Fruit fly (Drosophila melanogaster): ENCODE measurements around the gene Or33a.

Gene Or33a

DNA sequence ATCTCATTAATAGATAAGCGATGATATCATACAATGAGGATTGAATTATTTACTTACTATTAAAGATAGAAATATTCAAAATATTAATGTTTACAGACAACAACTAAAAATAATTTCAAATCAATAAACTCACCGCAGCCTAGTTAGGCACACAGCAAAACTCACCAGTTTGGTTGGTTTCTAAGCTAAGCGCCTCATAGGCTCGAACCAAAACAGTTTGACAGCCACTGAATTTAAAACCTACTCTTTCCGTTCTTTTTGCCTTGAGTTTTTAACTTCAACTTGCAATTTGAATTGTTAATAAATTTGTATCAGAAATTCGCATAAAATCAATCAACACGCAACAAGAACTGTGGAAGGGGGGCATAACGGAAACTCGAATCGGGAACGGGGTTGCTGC is 14.2 kb downstream of the Or33a start:
- no peak for TF ChIP-seq insv (optimal IDR thresholded peaks at IDR 0.05)
- TF ChIP-seq Sin3A (optimal IDR thresholded peaks at IDR 0.05), result no peak
- TF ChIP-seq Myc (optimal IDR thresholded peaks at IDR 0.05), result no peak
- no peak for TF ChIP-seq psq (optimal IDR thresholded peaks at IDR 0.05)
- TF ChIP-seq h (optimal IDR thresholded peaks at IDR 0.05), result no peak
- TF ChIP-seq ttk (optimal IDR thresholded peaks at IDR 0.05), result no peak

DNA sequence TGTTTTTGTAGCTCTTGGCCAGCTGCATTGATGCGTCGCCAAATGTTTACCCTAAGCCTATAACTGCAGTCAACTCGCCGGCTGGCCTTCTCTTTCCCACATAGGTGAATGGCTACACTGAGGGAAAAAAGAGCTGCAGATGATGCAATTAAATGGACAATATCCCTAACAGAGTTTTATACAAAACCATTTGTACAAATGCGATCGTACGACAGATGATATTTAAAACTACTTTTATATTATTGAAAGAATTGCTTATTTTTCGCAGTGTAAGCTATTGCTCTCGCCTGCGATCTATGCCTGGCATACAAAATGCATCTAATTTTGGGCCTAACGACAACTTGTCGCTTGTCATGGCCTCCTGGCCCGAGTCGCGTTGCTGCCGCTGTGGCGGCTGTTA is 15.6 kb downstream of the Or33a start:
- TF ChIP-seq h (optimal IDR thresholded peaks at IDR 0.05), result no peak
- no peak for TF ChIP-seq Myc (optimal IDR thresholded peaks at IDR 0.05)
- no peak for TF ChIP-seq insv (optimal IDR thresholded peaks at IDR 0.05)
- TF ChIP-seq psq (optimal IDR thresholded peaks at IDR 0.05), result no peak
- no peak for TF ChIP-seq ttk (optimal IDR thresholded peaks at IDR 0.05)
- TF ChIP-seq Sin3A (optimal IDR thresholded peaks at IDR 0.05), result no peak

DNA sequence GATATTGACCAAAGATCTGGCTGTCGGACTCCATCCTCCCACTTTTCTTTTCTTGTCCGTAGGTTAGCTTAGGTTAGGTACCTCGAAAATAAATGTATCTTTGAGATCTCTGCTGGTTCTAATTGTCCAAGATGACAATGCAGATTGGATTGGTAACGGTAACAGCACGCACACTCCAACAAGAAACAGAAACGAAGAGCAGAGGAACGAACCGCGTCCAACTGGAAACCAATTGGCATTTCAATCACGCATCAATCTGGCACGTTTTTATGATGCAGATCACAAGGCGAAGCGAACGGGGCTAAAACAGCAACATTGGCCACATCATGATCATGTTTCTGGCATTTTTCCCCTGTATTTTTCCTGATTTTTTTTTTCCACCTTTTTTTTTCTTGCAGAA is 21.5 kb downstream of the Or33a start:
- no peak for TF ChIP-seq Sin3A (optimal IDR thresholded peaks at IDR 0.05)
- TF ChIP-seq psq (optimal IDR thresholded peaks at IDR 0.05), result no peak
- no peak for TF ChIP-seq h (optimal IDR thresholded peaks at IDR 0.05)
- TF ChIP-seq ttk (optimal IDR thresholded peaks at IDR 0.05), result no peak
- TF ChIP-seq insv (optimal IDR thresholded peaks at IDR 0.05), result no peak
- TF ChIP-seq Myc (optimal IDR thresholded peaks at IDR 0.05), result no peak

DNA sequence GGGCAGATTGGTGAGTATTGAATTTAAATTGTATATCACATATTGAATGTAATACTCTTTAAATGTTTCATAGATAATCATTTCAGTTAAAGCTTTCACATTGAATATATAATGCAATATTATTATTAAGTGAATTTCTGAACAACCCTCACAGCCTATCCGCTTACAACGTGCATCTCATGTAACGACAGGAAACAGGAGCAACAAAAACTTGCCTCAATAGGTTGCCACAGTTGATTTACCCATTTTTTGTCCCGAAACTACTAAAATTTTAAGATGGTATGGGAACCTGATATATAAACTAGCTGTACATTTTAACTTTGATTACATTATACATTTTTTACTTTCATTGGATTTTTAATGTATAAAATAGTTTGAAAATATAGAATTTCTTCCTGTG is 24.4 kb downstream of the Or33a start:
- no peak for TF ChIP-seq psq (optimal IDR thresholded peaks at IDR 0.05)
- no peak for TF ChIP-seq Myc (optimal IDR thresholded peaks at IDR 0.05)
- no peak for TF ChIP-seq ttk (optimal IDR thresholded peaks at IDR 0.05)
- TF ChIP-seq h (optimal IDR thresholded peaks at IDR 0.05), result no peak
- no peak for TF ChIP-seq insv (optimal IDR thresholded peaks at IDR 0.05)
- TF ChIP-seq Sin3A (optimal IDR thresholded peaks at IDR 0.05), result no peak

DNA sequence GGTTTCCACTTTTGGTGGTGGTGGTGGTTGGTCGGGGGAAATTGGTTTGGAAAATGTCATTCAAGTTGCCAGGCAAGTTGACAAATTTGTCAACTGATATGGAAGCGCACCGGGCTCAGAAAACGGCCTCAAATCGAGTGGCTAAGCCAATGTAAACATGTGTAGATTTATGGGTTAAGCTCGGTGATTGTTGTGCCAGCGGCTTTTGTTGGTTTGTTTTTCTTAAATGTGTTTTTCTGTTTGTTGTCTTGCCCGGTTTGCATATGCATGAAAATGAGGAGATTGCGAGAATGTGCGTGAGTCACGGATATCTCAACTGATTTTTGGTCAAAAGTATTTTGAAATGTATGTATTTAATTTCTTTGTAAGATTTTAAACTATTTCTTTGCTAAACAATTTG is 26.6 kb downstream of the Or33a start:
- no peak for TF ChIP-seq psq (optimal IDR thresholded peaks at IDR 0.05)

DNA sequence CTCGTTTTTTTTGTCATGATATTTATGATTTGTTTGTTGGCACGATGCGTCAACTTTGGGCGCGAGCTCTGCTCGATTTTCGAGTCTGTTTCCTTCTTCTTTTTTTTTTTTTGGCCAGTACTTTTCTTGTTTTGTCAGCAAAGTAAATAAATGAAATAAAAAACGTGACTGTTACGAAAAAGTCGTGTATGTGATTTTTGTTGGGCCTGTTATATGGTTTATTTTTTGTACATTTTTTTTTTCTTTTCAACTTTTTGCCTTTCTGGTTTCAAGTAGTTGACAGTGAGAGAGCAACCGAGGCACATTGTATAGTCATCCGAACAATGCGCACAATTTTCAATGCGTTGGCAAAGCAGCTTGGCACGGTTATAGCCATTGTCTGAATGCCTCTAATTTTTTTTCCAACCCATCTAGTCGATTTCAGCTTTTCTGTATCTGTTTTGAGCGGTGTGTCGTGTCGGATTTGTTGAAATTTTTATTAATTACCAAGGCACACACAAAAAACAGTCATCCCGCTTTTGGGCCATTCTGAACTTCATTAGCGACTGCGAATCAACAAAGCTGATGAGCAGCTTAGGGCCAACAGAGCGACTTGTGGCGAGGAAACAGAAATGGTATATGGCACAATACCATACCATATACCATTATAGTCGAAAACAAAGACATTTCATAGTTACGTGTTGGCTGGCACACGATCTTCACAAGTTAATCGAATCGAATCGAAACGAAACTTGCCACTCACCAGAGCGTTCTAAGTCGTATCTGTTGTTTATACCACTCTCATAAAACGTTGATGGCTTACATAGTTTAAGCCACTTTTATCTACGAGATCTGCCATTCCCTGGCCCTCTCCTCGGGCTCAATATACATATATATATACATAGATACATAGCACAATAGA is 29.4 kb downstream of the Or33a start:
- no peak for TF ChIP-seq psq (optimal IDR thresholded peaks at IDR 0.05)
- TF ChIP-seq ttk (optimal IDR thresholded peaks at IDR 0.05), result no peak
- no peak for TF ChIP-seq Myc (optimal IDR thresholded peaks at IDR 0.05)
- no peak for TF ChIP-seq Sin3A (optimal IDR thresholded peaks at IDR 0.05)
- TF ChIP-seq h (optimal IDR thresholded peaks at IDR 0.05), result no peak
- no peak for TF ChIP-seq insv (optimal IDR thresholded peaks at IDR 0.05)

DNA sequence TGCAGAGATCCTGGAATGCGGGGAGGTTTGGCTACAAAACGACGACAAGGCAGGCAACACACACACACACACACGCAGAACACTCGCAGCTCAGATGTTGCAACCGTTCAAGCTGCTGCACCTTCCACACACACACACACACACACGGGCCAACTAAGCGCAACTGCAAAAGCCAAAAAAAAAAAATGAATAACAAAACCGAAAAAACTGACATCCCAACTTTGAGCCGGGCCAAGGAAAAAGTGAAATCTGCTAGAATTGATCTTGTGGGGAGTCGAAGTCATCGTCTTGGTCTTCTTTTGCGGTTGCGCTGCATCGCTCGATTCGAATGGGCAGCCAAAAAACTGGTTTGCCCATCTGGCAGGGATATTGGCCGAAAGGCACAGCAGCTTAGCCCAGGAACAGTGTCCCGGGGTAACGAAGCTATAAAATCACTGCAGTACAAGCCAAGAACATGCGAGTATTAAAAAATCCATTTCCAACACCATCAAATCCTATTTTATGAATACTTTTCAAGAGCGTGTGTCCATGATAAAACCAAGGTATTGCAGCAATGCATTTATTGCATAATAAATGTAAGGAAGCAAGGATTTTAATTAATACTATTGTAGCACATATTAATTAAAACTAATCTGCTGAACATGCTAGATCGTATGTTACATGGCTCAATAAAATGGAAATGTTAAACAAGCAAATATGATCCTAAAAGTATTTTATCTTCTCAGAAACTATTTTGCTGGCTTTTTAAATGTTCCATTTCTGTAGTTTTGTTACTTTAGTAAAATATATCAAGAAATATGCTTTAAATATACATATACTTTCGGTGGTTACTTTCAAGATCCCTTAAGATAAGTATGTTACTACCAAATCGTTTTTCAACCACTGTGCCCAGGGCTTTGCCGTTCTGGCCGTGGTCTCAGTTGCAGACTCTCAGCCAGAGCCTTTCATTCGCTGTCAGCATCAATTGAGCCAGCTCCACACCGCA is 31.6 kb downstream of the Or33a start:
- TF ChIP-seq psq (optimal IDR thresholded peaks at IDR 0.05) (no peak), Sin3A (optimal IDR thresholded peaks at IDR 0.05) (no peak), insv (optimal IDR thresholded peaks at IDR 0.05) (no peak), Myc (optimal IDR thresholded peaks at IDR 0.05) (no peak)

DNA sequence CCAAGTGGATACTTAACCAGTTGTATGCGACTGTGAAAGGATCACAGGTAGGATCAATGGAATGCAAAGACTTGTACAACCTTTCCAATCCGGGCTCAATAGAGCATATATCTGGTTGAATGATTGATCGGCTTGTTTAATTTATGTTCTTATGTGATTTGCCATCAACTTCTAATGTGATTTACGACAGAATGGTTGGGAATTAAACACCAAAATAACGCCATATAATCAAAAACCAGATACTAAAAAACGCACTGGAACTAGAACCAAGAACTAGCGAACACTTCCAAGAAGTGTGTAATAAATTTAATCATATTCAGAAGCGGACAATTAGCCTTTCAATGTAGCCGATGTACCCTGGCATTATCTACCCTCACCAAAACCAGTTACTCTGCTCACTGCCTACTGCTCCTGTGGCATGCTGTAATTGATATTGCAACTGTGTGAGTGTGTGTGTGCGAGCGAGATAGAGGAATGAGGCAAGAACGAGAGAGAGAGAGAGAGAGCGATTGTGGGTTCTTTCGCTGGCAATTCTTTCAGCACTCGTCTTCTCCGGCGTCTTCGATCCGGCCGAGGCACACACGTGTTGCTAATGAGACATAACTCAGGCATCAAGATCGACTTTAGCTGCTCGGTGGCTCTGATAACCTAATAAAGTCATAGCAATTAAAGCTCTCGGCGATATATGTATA is 34.4 kb downstream of the Or33a start:
- no peak for TF ChIP-seq Myc (optimal IDR thresholded peaks at IDR 0.05)

DNA sequence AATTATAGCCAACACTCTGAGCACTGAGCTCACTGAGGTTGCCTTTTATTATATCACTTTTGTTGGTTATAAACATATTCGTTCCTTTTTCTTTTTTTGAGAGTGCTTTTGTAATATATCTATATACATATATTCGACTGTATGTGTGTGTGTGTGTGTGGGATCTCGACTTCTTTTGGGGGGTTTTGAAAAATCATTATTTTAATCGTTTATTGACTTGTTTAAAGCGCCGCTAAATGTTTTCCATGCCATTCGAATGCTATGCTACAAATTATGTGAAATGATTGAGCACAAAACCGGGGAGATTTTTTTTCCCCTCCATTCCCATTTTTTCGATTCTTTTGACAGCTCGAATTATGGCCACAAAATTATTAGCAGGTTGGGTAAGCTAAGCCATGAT is 35.1 kb downstream of the Or33a start:
- no peak for TF ChIP-seq Myc (optimal IDR thresholded peaks at IDR 0.05)

DNA sequence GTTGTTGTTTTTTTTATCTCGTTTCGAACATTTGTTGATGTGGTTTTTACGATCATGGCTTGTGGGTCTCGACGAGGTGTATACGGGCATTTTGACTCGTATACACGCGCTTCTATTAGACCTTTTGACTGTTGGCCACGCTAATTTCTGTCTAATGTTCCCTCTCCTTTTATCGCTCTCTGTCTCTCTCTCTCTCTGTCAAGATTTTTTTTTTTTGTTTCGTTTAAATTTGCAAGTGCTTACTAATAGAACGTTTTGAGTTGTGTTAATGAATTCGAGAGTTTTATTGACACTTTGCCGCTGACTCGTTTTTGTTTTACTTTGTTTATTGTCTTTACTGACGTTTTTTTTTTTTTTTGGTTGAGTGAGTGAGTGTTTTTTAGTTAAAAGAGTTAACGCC is 36.0 kb downstream of the Or33a start:
- no peak for TF ChIP-seq ttk (optimal IDR thresholded peaks at IDR 0.05)
- no peak for TF ChIP-seq Myc (optimal IDR thresholded peaks at IDR 0.05)
- no peak for TF ChIP-seq psq (optimal IDR thresholded peaks at IDR 0.05)
- TF ChIP-seq h (optimal IDR thresholded peaks at IDR 0.05), result no peak
- TF ChIP-seq Sin3A (optimal IDR thresholded peaks at IDR 0.05), result no peak
- no peak for TF ChIP-seq insv (optimal IDR thresholded peaks at IDR 0.05)

DNA sequence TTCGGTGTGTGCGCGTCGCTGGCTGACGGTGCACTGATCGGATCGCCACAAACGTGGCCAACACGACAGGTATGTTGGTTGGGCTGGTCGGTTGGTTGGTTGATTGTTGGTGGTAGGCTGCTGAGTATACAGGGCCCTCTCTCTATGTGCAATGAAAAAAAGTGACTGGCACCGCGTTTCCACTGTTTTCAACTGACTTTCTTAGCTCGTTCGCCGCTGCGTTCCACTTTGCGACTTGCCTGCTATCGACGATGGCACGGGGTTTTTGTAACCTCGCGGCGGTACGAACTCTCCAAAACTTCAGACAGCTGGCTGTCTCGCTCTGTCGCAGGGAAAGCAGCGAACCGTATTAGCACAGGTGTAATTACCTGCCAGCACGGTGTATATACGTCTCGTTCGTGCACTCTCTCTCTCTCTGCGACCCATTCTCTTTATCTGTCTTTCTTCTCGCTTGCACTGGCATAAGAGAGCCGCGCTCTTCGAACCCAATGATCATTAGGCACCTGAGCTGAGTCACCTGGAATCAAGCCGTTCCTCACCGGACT is 36.6 kb downstream of the Or33a start:
- TF ChIP-seq psq (optimal IDR thresholded peaks at IDR 0.05), result no peak
- no peak for TF ChIP-seq Sin3A (optimal IDR thresholded peaks at IDR 0.05)

DNA sequence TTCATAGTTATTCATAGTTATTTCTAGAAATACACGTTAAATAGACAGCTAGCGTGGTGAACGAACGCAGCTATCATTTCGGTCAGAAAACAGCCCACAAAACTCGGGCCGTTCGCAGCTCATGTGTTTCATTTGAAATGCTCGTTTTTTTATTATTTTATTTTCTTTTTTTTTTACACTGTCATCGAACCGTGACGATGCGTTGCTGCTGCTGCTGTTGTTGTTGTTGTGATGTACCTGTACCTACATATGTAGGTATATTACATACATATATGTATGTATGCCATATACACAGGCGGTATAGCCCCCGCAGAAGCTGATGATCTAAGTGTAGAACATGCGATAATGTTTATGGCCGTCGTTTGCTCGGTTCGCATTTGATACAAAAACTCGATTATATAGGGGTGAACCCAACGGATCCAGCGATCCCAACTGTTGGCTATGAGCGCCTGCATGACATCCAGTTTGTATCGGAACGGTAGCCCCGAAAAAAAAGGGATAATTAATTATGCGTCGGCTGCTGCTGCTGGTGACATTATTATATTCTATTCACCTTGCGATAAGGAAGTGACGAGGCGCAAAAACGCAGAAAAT is 38.9 kb downstream of the Or33a start:
- no peak for TF ChIP-seq Sin3A (optimal IDR thresholded peaks at IDR 0.05)
- no peak for TF ChIP-seq psq (optimal IDR thresholded peaks at IDR 0.05)
- TF ChIP-seq insv (optimal IDR thresholded peaks at IDR 0.05), result no peak
- no peak for TF ChIP-seq h (optimal IDR thresholded peaks at IDR 0.05)
- TF ChIP-seq ttk (optimal IDR thresholded peaks at IDR 0.05), result no peak

Measured in Kc167 (cell line).